Fruit fly (Drosophila melanogaster): ENCODE data around the gene MFS3.

Gene MFS3

dm6 chr2L:1128932-1129887 lies 13.8 kb upstream of the MFS3 start, which contains the start of the genes Pino and TBC1D23 (continued):
- TF ChIP-seq caup (GFP tag; optimal IDR thresholded peaks at IDR 0.05; ENCODE audit: severe bottlenecking) = peak; percentile 45
- peak; percentile 54 to 75 for TF ChIP-seq Hr51 (GFP tag; optimal IDR thresholded peaks at IDR 0.05)
- no peak for TF ChIP-seq oc (tag; optimal IDR thresholded peaks at IDR 0.05)
- no peak for TF ChIP-seq peb (GFP tag; IDR thresholded peaks at IDR 0.05)
- 0 out of 3 replicates have a peak, but pooled peaks have one; percentile 42 for TF ChIP-seq zen2 (GFP tag; IDR thresholded peaks at IDR 0.05; ENCODE audit: partially characterized antibody)
- TF ChIP-seq sc (optimal IDR thresholded peaks at IDR 0.05) = no peak
- TF ChIP-seq sc (GFP tag; optimal IDR thresholded peaks at IDR 0.05) = peak; percentile 48
- peak; percentile 67 for TF ChIP-seq CG18599 (GFP tag; optimal IDR thresholded peaks at IDR 0.05)
- peak; percentile 79 for TF ChIP-seq CG7839 (tag; optimal IDR thresholded peaks at IDR 0.05)
- TF ChIP-seq MESR4 (GFP tag; optimal IDR thresholded peaks at IDR 0.05) = peak; percentile 93
- peak; percentile 73 for TF ChIP-seq Chrac-16 (GFP tag; optimal IDR thresholded peaks at IDR 0.05)
- TF ChIP-seq p53 (GFP tag; optimal IDR thresholded peaks at IDR 0.05) = no peak
- TF ChIP-seq vfl (GFP tag; optimal IDR thresholded peaks at IDR 0.05) = peak; percentile 76
- TF ChIP-seq CG8924 (tag; optimal IDR thresholded peaks at IDR 0.05) = peak; percentile 80
- TF ChIP-seq pzg (GFP tag; optimal IDR thresholded peaks at IDR 0.05) = peak; percentile 39
- peak; percentile 62; the same call in 1 of the 2 replicates for TF ChIP-seq CG11247 (GFP tag; IDR thresholded peaks at IDR 0.05)
- TF ChIP-seq sd (tag; optimal IDR thresholded peaks at IDR 0.05) = peak; percentile 20
- peak; percentile 37 for TF ChIP-seq CG4328 (GFP tag; optimal IDR thresholded peaks at IDR 0.05)
- 0 out of 2 replicates have a peak, but pooled peaks have one; percentile 41 for TF ChIP-seq Atf6 (GFP tag; IDR thresholded peaks at IDR 0.05)
- no peak for TF ChIP-seq CG5953 (GFP tag; IDR thresholded peaks at IDR 0.05)
- no peak for TF ChIP-seq CG13296 (GFP tag; optimal IDR thresholded peaks at IDR 0.05)
- peak; percentile 85 for TF ChIP-seq Rfx (GFP tag; IDR thresholded peaks at IDR 0.05)
- TF ChIP-seq CG10209 (GFP tag; optimal IDR thresholded peaks at IDR 0.05) = peak; percentile 48
- TF ChIP-seq vvl (GFP tag; IDR thresholded peaks at IDR 0.05) = peak; percentile 70; the same call in 1 of the 2 replicates
- no peak for TF ChIP-seq hth (optimal IDR thresholded peaks at IDR 0.05)
- TF ChIP-seq CG10267 (tag; optimal IDR thresholded peaks at IDR 0.05) = peak; percentile 67
- TF ChIP-seq CG10979 (tag; optimal IDR thresholded peaks at IDR 0.05) = peak; percentile 54
- peak; percentile 69 for TF ChIP-seq Dek (tag; optimal IDR thresholded peaks at IDR 0.05)
- TF ChIP-seq H2.0 (GFP tag; IDR thresholded peaks at IDR 0.05) = peak; percentile 68
- peak; percentile 72 for TF ChIP-seq CG30020 (tag; optimal IDR thresholded peaks at IDR 0.05)
- TF ChIP-seq CG2120 (GFP tag; optimal IDR thresholded peaks at IDR 0.05) = peak; percentile 80
- TF ChIP-seq tin (GFP tag; optimal IDR thresholded peaks at IDR 0.05) = peak; percentile 69
- peak; percentile 79 for TF ChIP-seq dysf (GFP tag; IDR thresholded peaks at IDR 0.05)
- TF ChIP-seq twi (tag; optimal IDR thresholded peaks at IDR 0.05) = peak; percentile 49
- TF ChIP-seq Elba2 (GFP tag; optimal IDR thresholded peaks at IDR 0.05) = peak; percentile 12
- TF ChIP-seq CG12236 (GFP tag; optimal IDR thresholded peaks at IDR 0.05) = no peak
- peak; percentile 75 for TF ChIP-seq Xrp1 (GFP tag; IDR thresholded peaks at IDR 0.05)
- peak; percentile 14 for TF ChIP-seq CG33213 (GFP tag; optimal IDR thresholded peaks at IDR 0.05)
- TF ChIP-seq CG8359 (GFP tag; optimal IDR thresholded peaks at IDR 0.05; ENCODE audit: borderline replicate concordance) = no peak
- 0 out of 3 replicates have a peak, but pooled peaks have one; percentile 11 for TF ChIP-seq CG7963 (GFP tag; IDR thresholded peaks at IDR 0.05; ENCODE audit: partially characterized antibody)
- no peak for TF ChIP-seq Lim3 (GFP tag; IDR thresholded peaks at IDR 0.05)
- TF ChIP-seq sug (tag; optimal IDR thresholded peaks at IDR 0.05) = peak; percentile 83
- no peak for TF ChIP-seq lov (optimal IDR thresholded peaks at IDR 0.05)
- 0 out of 3 replicates have a peak, but pooled peaks have one; percentile 23 for TF ChIP-seq lov (GFP tag; IDR thresholded peaks at IDR 0.05)
- no peak for TF ChIP-seq pfk (GFP tag; optimal IDR thresholded peaks at IDR 0.05)
- no peak for TF ChIP-seq h (optimal IDR thresholded peaks at IDR 0.05)
- no peak for TF ChIP-seq CG6765 (GFP tag; optimal IDR thresholded peaks at IDR 0.05)
- peak; percentile 41 for TF ChIP-seq Dip3 (GFP tag; optimal IDR thresholded peaks at IDR 0.05)
